Worm (Caenorhabditis elegans) whole organism, midembryonic: ENCODE data around the gene F26F2.7.

Experiments used
- T22C8.4 ChIP-seq: fragments of 200-800 bp; sonication (Bioruptor generic); IDR thresholded peaks from 2 replicates; pipeline ENCODE4 v1.3.6; 2022; ENCODE audit warnings: missing genetic modification characterization, missing compliant biosample characterization
- cog-1 ChIP-seq: sonication (generic microtip); optimal IDR thresholded peaks from 2 replicates; lab custom pipeline; 2016; ENCODE audit warnings: missing genetic modification characterization, missing compliant biosample characterization
- flt-1 ChIP-seq: fragments of 200-800 bp; sonication (Bioruptor generic); IDR thresholded peaks from 2 replicates; pipeline ENCODE4 v1.3.6; 2022; ENCODE audit warnings: missing genetic modification characterization, missing compliant biosample characterization
- klf-2 ChIP-seq: fragments of 200-800 bp; sonication (Bioruptor generic); conservative IDR thresholded peaks from 2 replicates; pipeline ENCODE4 v1.3.6; 2022; ENCODE audit warnings: missing genetic modification reagents, missing genetic modification characterization, missing compliant biosample characterization
- med-1 ChIP-seq: sonication (generic microtip); optimal IDR thresholded peaks from 2 replicates; lab custom pipeline; 2017; ENCODE audit warnings: missing genetic modification characterization, mild to moderate bottlenecking, missing compliant biosample characterization, antibody characterized with exemption, missing genetic modification reagents; ENCODE audit not compliant: insufficient read depth
- ref-1 ChIP-seq: fragments of 200-800 bp; sonication (Bioruptor generic); conservative IDR thresholded peaks from 2 replicates; pipeline ENCODE4 v1.3.6; 2022; ENCODE audit warnings: missing genetic modification reagents, missing genetic modification characterization, missing compliant biosample characterization
- tab-1 ChIP-seq: fragments of 200-800 bp; sonication (Bioruptor generic); IDR thresholded peaks from 2 replicates; pipeline ENCODE4 v1.3.6; 2022; ENCODE audit warnings: missing genetic modification characterization, missing compliant biosample characterization
- ztf-23 ChIP-seq: fragments of 200-800 bp; sonication (Bioruptor generic); IDR thresholded peaks from 2 replicates; pipeline ENCODE4 v1.3.6; 2022; ENCODE audit warnings: missing genetic modification reagents, missing genetic modification characterization, missing compliant biosample characterization
- ztf-29 ChIP-seq: fragments of 200-800 bp; sonication (Bioruptor generic); IDR thresholded peaks from 2 replicates; pipeline ENCODE4 v1.3.6; 2022; ENCODE audit warnings: missing genetic modification reagents, missing genetic modification characterization, missing compliant biosample characterization

The F26F2.7 gene

ce11 chrV:20580511-20581040, at the start of gene F26F2.7:
TSS of gene F26F2.7 (plus strand) at chrV:20580990.
- TF ChIP-seq T22C8.4 (GFP tag; lab: Robert Waterston, UW) (no peak), tab-1 (peak; percentile 69; the same call in 1 of the 2 replicates), cog-1 (tag; lab: Kevin White, UChicago) (peak; percentile 81), ztf-29 (GFP tag; lab: Robert Waterston, UW) (no peak), flt-1 (0 out of 2 replicates have a peak, but pooled peaks have one; percentile 50), klf-2 (GFP tag; lab: Robert Waterston, UW) (no peak), ztf-23 (GFP tag; lab: Robert Waterston, UW) (peak; percentile 56; the same call in 1 of the 2 replicates), med-1 (no peak), ref-1 (no peak)

- TF ChIP-seq ref-1 = no peak
- no peak for TF ChIP-seq cog-1 (tag; lab: Kevin White, UChicago)
- no peak for TF ChIP-seq med-1
- no peak for TF ChIP-seq flt-1
- no peak for TF ChIP-seq ztf-23 (GFP tag; lab: Robert Waterston, UW)
- no peak for TF ChIP-seq klf-2 (GFP tag; lab: Robert Waterston, UW)
- no peak for TF ChIP-seq tab-1
- TF ChIP-seq T22C8.4 (GFP tag; lab: Robert Waterston, UW) = no peak
- TF ChIP-seq ztf-29 (GFP tag; lab: Robert Waterston, UW) = no peak
Observed at ce11 chrV:20534072-20534471, 46.7 kb upstream of the F26F2.7 start, which contains the start of gene famh-161. TSS of gene famh-161 (minus strand) at chrV:20534172.

- TF ChIP-seq tab-1 (no peak), ztf-29 (GFP tag; lab: Robert Waterston, UW) (no peak), ref-1 (no peak), klf-2 (GFP tag; lab: Robert Waterston, UW) (no peak), cog-1 (tag; lab: Kevin White, UChicago) (no peak), ztf-23 (GFP tag; lab: Robert Waterston, UW) (no peak), flt-1 (no peak), med-1 (no peak), T22C8.4 (GFP tag; lab: Robert Waterston, UW) (no peak)
Observed at ce11 chrV:20536208-20536607, 44.6 kb upstream of the F26F2.7 start, which contains the start of gene Y38H6C.15. TSS of gene Y38H6C.15 (minus strand) at chrV:20536308.

ce11 chrV:20539055-20539454, 41.7 kb upstream of the F26F2.7 start, which contains the start of gene Y38H6C.16:
TSS of gene Y38H6C.16 (minus strand) at chrV:20539347.
- TF ChIP-seq tab-1 = no peak
- TF ChIP-seq ztf-23 (GFP tag; lab: Robert Waterston, UW) = no peak
- no peak for TF ChIP-seq ztf-29 (GFP tag; lab: Robert Waterston, UW)
- no peak for TF ChIP-seq klf-2 (GFP tag; lab: Robert Waterston, UW)
- TF ChIP-seq T22C8.4 (GFP tag; lab: Robert Waterston, UW) = no peak
- TF ChIP-seq ref-1 = no peak
- no peak for TF ChIP-seq flt-1
- no peak for TF ChIP-seq med-1
- TF ChIP-seq cog-1 (tag; lab: Kevin White, UChicago) = no peak

- TF ChIP-seq flt-1 (no peak), cog-1 (tag; lab: Kevin White, UChicago) (no peak), med-1 (no peak), tab-1 (no peak), ztf-29 (GFP tag; lab: Robert Waterston, UW) (no peak), T22C8.4 (GFP tag; lab: Robert Waterston, UW) (no peak), klf-2 (GFP tag; lab: Robert Waterston, UW) (no peak), ref-1 (no peak), ztf-23 (GFP tag; lab: Robert Waterston, UW) (no peak)
Observed at ce11 chrV:20544092-20544491, 36.7 kb upstream of the F26F2.7 start, which contains the start of gene slc-36.3. TSS of gene slc-36.3 (minus strand) at chrV:20544192.

- no peak for TF ChIP-seq flt-1
- TF ChIP-seq ztf-23 (GFP tag; lab: Robert Waterston, UW) = no peak
- TF ChIP-seq T22C8.4 (GFP tag; lab: Robert Waterston, UW) = no peak
- TF ChIP-seq med-1 = no peak
- TF ChIP-seq klf-2 (GFP tag; lab: Robert Waterston, UW) = no peak
- no peak for TF ChIP-seq ztf-29 (GFP tag; lab: Robert Waterston, UW)
- no peak for TF ChIP-seq tab-1
- TF ChIP-seq cog-1 (tag; lab: Kevin White, UChicago) = no peak
- no peak for TF ChIP-seq ref-1
Observed at ce11 chrV:20544610-20545009, 36.2 kb upstream of the F26F2.7 start.

- no peak for TF ChIP-seq tab-1
- no peak for TF ChIP-seq ztf-29 (GFP tag; lab: Robert Waterston, UW)
- no peak for TF ChIP-seq flt-1
- TF ChIP-seq T22C8.4 (GFP tag; lab: Robert Waterston, UW) = no peak
- TF ChIP-seq klf-2 (GFP tag; lab: Robert Waterston, UW) = no peak
Observed at ce11 chrV:20545742-20546141, 35.0 kb upstream of the F26F2.7 start.

ce11 chrV:20547048-20547447, 33.7 kb upstream of the F26F2.7 start, which contains the start of gene Y38H6C.18:
TSS of gene Y38H6C.18 (minus strand) at chrV:20547148.
- TF ChIP-seq flt-1 (no peak), T22C8.4 (GFP tag; lab: Robert Waterston, UW) (no peak), klf-2 (GFP tag; lab: Robert Waterston, UW) (no peak), ref-1 (no peak), med-1 (no peak), tab-1 (no peak)

- TF ChIP-seq flt-1 = no peak
- TF ChIP-seq ztf-23 (GFP tag; lab: Robert Waterston, UW) = no peak
- no peak for TF ChIP-seq tab-1
Observed at ce11 chrV:20551096-20551495, 29.7 kb upstream of the F26F2.7 start, which contains the start of gene Y38H6C.20. TSS of gene Y38H6C.20 (minus strand) at chrV:20551196.

- TF ChIP-seq cog-1 (tag; lab: Kevin White, UChicago) (no peak), flt-1 (no peak), ref-1 (no peak), tab-1 (no peak), med-1 (no peak), T22C8.4 (GFP tag; lab: Robert Waterston, UW) (no peak), ztf-29 (GFP tag; lab: Robert Waterston, UW) (no peak), klf-2 (GFP tag; lab: Robert Waterston, UW) (no peak), ztf-23 (GFP tag; lab: Robert Waterston, UW) (no peak)
Observed at ce11 chrV:20552971-20553370, 27.8 kb upstream of the F26F2.7 start, which contains the start of gene vmo-1. TSS of gene vmo-1 (minus strand) at chrV:20553071.
